Worm (Caenorhabditis elegans) whole organism, L1 larva: ENCODE measurements around the gene C10C6.7.

Source experiments
- C04F5.9 ChIP-seq: sonication (generic microtip); optimal IDR thresholded peaks from 2 replicates; lab custom pipeline; 2016; ENCODE audit warnings: missing genetic modification characterization, missing compliant biosample characterization
- elt-2 ChIP-seq: sonication (generic microtip); optimal IDR thresholded peaks from 2 replicates; lab custom pipeline; 2016; ENCODE audit warnings: missing genetic modification characterization, mild to moderate bottlenecking, inconsistent platforms, missing compliant biosample characterization, missing genetic modification reagents
- lin-13 ChIP-seq: fragments of 150-350 bp; optimal IDR thresholded peaks from 2 replicates; lab custom pipeline; 2014; ENCODE audit warnings: missing biosample characterization, missing genetic modification reagents, missing genetic modification characterization
- lin-15B ChIP-seq: fragments of 150-350 bp; sonication (generic microtip); optimal IDR thresholded peaks from 3 replicates; lab custom pipeline; 2014; ENCODE audit warnings: missing biosample characterization, missing genetic modification characterization
- lin-35 ChIP-seq, 2 experiments: fragments of 150-350 bp; optimal IDR thresholded peaks; 2 replicates each; lab custom pipeline; 2014; ENCODE audit warnings: missing biosample characterization in 2 of 2, missing genetic modification characterization in 2 of 2, missing genetic modification reagents in 2 of 2
- snu-23 ChIP-seq: sonication (generic microtip); optimal IDR thresholded peaks from 2 replicates; lab custom pipeline; 2016; ENCODE audit warnings: missing genetic modification characterization, missing compliant biosample characterization
- tlp-1 ChIP-seq: fragments of 150-350 bp; optimal IDR thresholded peaks from 2 replicates; lab custom pipeline; 2014; ENCODE audit warnings: missing biosample characterization, missing genetic modification characterization
- unc-62 ChIP-seq: fragments of 150-350 bp; optimal IDR thresholded peaks from 2 replicates; lab custom pipeline; 2014; ENCODE audit warnings: missing biosample characterization, missing genetic modification reagents, missing genetic modification characterization
- xbp-1 ChIP-seq: sonication (generic microtip); optimal IDR thresholded peaks from 2 replicates; lab custom pipeline; 2016; ENCODE audit warnings: missing genetic modification characterization, missing compliant biosample characterization

DNA sequence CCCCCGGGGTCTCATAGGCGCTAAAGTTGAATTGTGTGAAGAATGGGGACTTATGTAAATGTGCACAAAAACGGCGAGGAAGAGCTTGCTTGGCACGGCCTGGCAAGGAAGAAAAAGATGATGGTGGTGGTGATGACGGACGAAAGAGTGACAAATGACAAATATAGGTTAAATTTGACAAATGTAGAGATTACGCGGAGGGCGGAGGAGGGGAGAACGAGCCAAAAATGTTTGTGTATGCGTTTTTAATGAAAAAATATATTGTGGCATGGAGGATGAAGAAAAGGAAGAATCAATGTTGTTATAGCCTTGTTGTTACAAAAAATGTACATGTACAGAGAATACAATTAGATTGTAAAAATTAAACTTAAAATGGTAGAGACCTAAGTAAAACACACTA, 19.5 kb upstream of the C10C6.7 start:
- TF ChIP-seq lin-13 (no peak), elt-2 (tag; lab: Kevin White, UChicago) (no peak), lin-35 (GFP tag; optimal IDR thresholded peaks at IDR 0.05; lab: Kevin White, UChicago) (no peak), xbp-1 (tag; lab: Kevin White, UChicago) (no peak), snu-23 (no peak), tlp-1 (tag; lab: Kevin White, UChicago) (no peak), C04F5.9 (tag; lab: Kevin White, UChicago) (no peak), unc-62 (GFP tag; lab: Kevin White, UChicago) (no peak), lin-15B (no peak)
